Worm (Caenorhabditis elegans) whole organism, L3 larva: ENCODE results near the gene srh-291.

ENCODE experiments used
- ZK546.5 ChIP-seq: sonication (generic microtip); optimal IDR thresholded peaks from 2 replicates; lab custom pipeline; 2017; ENCODE audit warnings: missing biosample characterization, missing genetic modification characterization
- aly-2 ChIP-seq: fragments of 150-350 bp; optimal IDR thresholded peaks from 2 replicates; lab custom pipeline; 2014; ENCODE audit warnings: missing biosample characterization, missing genetic modification characterization
- ceh-16 ChIP-seq: sonication (generic microtip); optimal IDR thresholded peaks from 2 replicates; lab custom pipeline; 2017; ENCODE audit warnings: missing biosample characterization, missing genetic modification characterization
- ceh-28 ChIP-seq: fragments of 150-350 bp; optimal IDR thresholded peaks from 2 replicates; lab custom pipeline; 2014; ENCODE audit warnings: missing biosample characterization, missing genetic modification reagents, missing genetic modification characterization
- ceh-82 ChIP-seq: fragments of 150-350 bp; optimal IDR thresholded peaks from 2 replicates; lab custom pipeline; 2014; ENCODE audit warnings: missing biosample characterization, missing genetic modification characterization
- daf-12 ChIP-seq: fragments of 150-350 bp; optimal IDR thresholded peaks from 2 replicates; lab custom pipeline; 2014; ENCODE audit warnings: missing biosample characterization, missing genetic modification reagents, missing genetic modification characterization
- elt-1 ChIP-seq: fragments of 150-350 bp; optimal IDR thresholded peaks from 2 replicates; lab custom pipeline; 2014; ENCODE audit warnings: missing biosample characterization, missing genetic modification characterization
- elt-3 ChIP-seq, 3 experiments: fragments of 150-350 bp in 1 of 3; sonication (generic microtip) in 2 of 3; optimal IDR thresholded peaks; 2 replicates in 2 of 3; 4 replicates in 1 of 3; lab custom pipeline; 2014 to 2017; ENCODE audit warnings: missing biosample characterization in 3 of 3, missing genetic modification characterization in 3 of 3
- eor-1 ChIP-seq, 2 experiments: fragments of 150-350 bp; optimal IDR thresholded peaks; 2 replicates each; lab custom pipeline; 2014 to 2018; ENCODE audit warnings: missing biosample characterization in 2 of 2, missing genetic modification characterization in 2 of 2
- fkh-2 ChIP-seq: fragments of 150-350 bp; optimal IDR thresholded peaks from 2 replicates; lab custom pipeline; 2014; ENCODE audit warnings: missing biosample characterization, missing genetic modification reagents, missing genetic modification characterization
- hmg-11 ChIP-seq: sonication (generic microtip); optimal IDR thresholded peaks from 2 replicates; lab custom pipeline; 2016; ENCODE audit warnings: missing genetic modification characterization, missing compliant biosample characterization
- jun-1 ChIP-seq: fragments of 150-350 bp; optimal IDR thresholded peaks from 2 replicates; lab custom pipeline; 2014; ENCODE audit warnings: missing biosample characterization, missing genetic modification reagents, missing genetic modification characterization
- lin-39 ChIP-seq: fragments of 150-350 bp; optimal IDR thresholded peaks from 2 replicates; lab custom pipeline; 2018; ENCODE audit warnings: missing biosample characterization, missing genetic modification reagents, missing genetic modification characterization
- mdl-1 ChIP-seq: fragments of 150-350 bp; optimal IDR thresholded peaks from 2 replicates; lab custom pipeline; 2014; ENCODE audit warnings: missing biosample characterization, missing genetic modification characterization
- mml-1 ChIP-seq: fragments of 150-350 bp; sonication (generic microtip); optimal IDR thresholded peaks from 3 replicates; lab custom pipeline; 2014; ENCODE audit warnings: missing biosample characterization, missing genetic modification characterization
- nfya-1 ChIP-seq: sonication (generic microtip); optimal IDR thresholded peaks from 2 replicates; lab custom pipeline; 2017; ENCODE audit warnings: missing genetic modification characterization, mild to moderate bottlenecking, missing compliant biosample characterization, antibody characterized with exemption, moderate library complexity; ENCODE audit not compliant: insufficient read depth
- nhr-11 ChIP-seq: fragments of 150-350 bp; optimal IDR thresholded peaks from 2 replicates; lab custom pipeline; 2014; ENCODE audit warnings: missing biosample characterization, missing genetic modification characterization
- nhr-12 ChIP-seq: fragments of 150-350 bp; optimal IDR thresholded peaks from 2 replicates; lab custom pipeline; 2014; ENCODE audit warnings: missing biosample characterization, missing genetic modification characterization
- nhr-23 ChIP-seq: fragments of 150-350 bp; optimal IDR thresholded peaks from 2 replicates; lab custom pipeline; 2014; ENCODE audit warnings: missing biosample characterization, missing genetic modification reagents, missing genetic modification characterization
- nhr-237 ChIP-seq: fragments of 150-350 bp; optimal IDR thresholded peaks from 2 replicates; lab custom pipeline; 2014; ENCODE audit warnings: missing biosample characterization, missing genetic modification characterization
- nhr-28 ChIP-seq: fragments of 150-350 bp; optimal IDR thresholded peaks from 2 replicates; lab custom pipeline; 2014; ENCODE audit warnings: missing biosample characterization, missing genetic modification characterization
- nhr-67 ChIP-seq: fragments of 150-350 bp; optimal IDR thresholded peaks from 2 replicates; lab custom pipeline; 2014; ENCODE audit warnings: missing biosample characterization, missing genetic modification characterization
- nhr-76 ChIP-seq: fragments of 150-350 bp; sonication (generic microtip); optimal IDR thresholded peaks from 5 replicates; lab custom pipeline; 2014; ENCODE audit warnings: missing biosample characterization, missing genetic modification characterization
- nhr-77 ChIP-seq: fragments of 150-350 bp; optimal IDR thresholded peaks from 2 replicates; lab custom pipeline; 2014; ENCODE audit warnings: missing biosample characterization, missing genetic modification characterization
- pqm-1 ChIP-seq: fragments of 150-350 bp; optimal IDR thresholded peaks from 2 replicates; lab custom pipeline; 2017; ENCODE audit warnings: missing biosample characterization, missing genetic modification characterization, inconsistent platforms
- sea-2 ChIP-seq: fragments of 150-350 bp; sonication (generic microtip); optimal IDR thresholded peaks from 4 replicates; lab custom pipeline; 2014; ENCODE audit warnings: missing biosample characterization, missing genetic modification reagents, missing genetic modification characterization
- skn-1 ChIP-seq: fragments of 150-350 bp; optimal IDR thresholded peaks from 2 replicates; lab custom pipeline; 2014; ENCODE audit warnings: missing biosample characterization, missing genetic modification characterization
- snpc-4 ChIP-seq: fragments of 150-350 bp; optimal IDR thresholded peaks from 2 replicates; lab custom pipeline; 2014; ENCODE audit warnings: missing biosample characterization, missing genetic modification characterization
- tbx-2 ChIP-seq: sonication (generic microtip); optimal IDR thresholded peaks from 2 replicates; lab custom pipeline; 2016; ENCODE audit warnings: mild to moderate bottlenecking, missing genetic modification characterization, missing compliant biosample characterization
- ztf-4 ChIP-seq: fragments of 150-350 bp; optimal IDR thresholded peaks from 2 replicates; lab custom pipeline; 2014; ENCODE audit warnings: missing biosample characterization, missing genetic modification characterization

srh-291 gene

DNA sequence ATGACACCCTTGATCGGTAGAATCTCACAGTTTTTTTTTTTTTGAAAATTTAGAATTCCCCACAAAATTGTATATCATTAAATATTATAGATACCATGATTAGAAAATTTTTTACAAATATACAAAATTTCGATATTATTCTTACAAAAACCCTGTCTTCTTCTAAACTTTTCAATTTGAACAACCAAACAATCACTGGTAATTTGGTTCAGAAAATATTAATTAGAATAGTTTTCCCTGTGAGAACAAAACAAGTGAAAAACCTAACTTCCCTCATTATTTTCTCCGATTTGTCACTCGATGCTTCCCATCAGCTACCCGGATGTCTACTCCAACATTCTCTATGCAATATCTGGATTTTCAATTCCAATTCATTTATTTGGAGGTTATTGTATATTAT is 4.6 kb downstream of the srh-291 start, which contains the start of gene srh-296:
Gene srh-296 (plus strand): TSS at position 301 of the 400 bp plus-strand sequence.
- no peak for TF ChIP-seq ZK546.5 (tag; lab: Kevin White, UChicago)

DNA sequence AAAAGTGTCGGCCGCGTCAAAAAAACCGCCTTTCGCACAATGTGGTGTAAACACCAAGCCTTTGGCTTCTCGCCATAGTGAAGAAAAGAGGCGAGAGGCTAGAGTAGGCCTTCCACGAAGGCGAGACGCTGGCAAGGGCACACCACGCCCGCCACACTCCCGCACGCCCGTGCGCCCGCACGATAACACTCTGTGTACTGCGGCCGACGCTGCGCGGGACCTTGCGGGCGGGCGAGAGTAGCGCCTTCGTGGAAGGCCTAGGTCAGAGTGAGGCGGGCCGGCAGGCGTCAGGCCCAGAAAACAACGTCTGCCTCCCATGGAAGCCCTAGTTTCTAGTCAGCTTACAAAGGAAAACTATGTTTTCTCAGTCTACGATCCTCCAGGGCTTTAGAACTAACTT is 6.7 kb downstream of the srh-291 start:
- no peak for TF ChIP-seq nhr-76 (tag; lab: Kevin White, UChicago)

DNA sequence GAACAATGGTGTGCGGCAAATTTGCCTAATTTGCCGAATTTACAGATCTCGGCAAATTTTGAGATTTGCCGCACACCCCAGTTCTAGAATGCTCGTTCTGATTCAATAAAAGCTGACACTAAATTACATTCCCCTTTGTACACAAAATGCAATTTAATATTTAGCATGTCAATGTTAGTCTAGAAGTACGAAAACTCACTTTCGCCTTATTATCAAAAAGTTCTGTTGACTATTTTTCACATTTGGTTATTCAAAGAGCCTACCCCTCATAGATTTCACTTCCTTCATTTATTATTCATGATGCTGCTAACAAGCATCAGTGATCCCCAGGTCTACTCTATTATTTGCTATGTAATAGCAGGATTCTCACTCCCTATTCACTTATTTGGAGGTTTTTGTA is 13.1 kb downstream of the srh-291 start, which contains the start of gene srh-298:
Gene srh-298 (plus strand): TSS at position 301 of the 400 bp plus-strand sequence.
- no peak for TF ChIP-seq ceh-82 (tag; lab: Kevin White, UChicago)
- no peak for TF ChIP-seq mml-1 (tag; lab: Kevin White, UChicago)
- no peak for TF ChIP-seq nhr-12 (tag; lab: Kevin White, UChicago)
- TF ChIP-seq nhr-11 (tag; lab: Kevin White, UChicago): no peak
- no peak for TF ChIP-seq mdl-1 (tag; lab: Kevin White, UChicago)
- no peak for TF ChIP-seq nhr-237
- no peak for TF ChIP-seq snpc-4 (tag; lab: Kevin White, UChicago)
- no peak for TF ChIP-seq elt-3 (tag; optimal IDR thresholded peaks at IDR 0.05; lab: Kevin White, UChicago)
- TF ChIP-seq aly-2 (tag; lab: Kevin White, UChicago): no peak
- TF ChIP-seq ztf-4 (tag; lab: Kevin White, UChicago): no peak
- no peak for TF ChIP-seq hmg-11 (tag; lab: Kevin White, UChicago)

DNA sequence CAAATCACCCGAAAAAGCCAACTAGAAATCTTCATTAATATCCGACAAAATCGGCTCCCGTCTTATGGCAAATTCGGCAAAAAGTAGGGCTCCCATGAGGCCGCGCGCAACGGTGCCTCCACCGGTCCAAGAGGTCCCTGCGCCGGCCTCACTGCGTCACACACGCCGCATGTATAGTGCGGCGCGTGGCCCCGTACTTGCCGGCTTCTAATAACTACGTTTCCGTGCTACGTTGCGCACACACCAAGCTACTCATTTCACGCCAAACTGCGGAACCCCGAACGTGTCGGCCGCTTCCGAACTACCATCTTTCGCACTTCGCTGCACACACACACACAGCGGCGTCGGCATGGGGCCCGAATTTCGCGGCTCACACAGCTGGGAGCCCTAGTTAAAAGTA is 14.3 kb downstream of the srh-291 start:
- TF ChIP-seq nhr-11 (tag; lab: Kevin White, UChicago) (no peak), nfya-1 (tag; lab: Kevin White, UChicago) (no peak), nhr-23 (tag; lab: Kevin White, UChicago) (no peak), ceh-16 (tag; lab: Kevin White, UChicago) (no peak), tbx-2 (tag; lab: Kevin White, UChicago) (no peak), nhr-67 (tag; lab: Kevin White, UChicago) (no peak)

DNA sequence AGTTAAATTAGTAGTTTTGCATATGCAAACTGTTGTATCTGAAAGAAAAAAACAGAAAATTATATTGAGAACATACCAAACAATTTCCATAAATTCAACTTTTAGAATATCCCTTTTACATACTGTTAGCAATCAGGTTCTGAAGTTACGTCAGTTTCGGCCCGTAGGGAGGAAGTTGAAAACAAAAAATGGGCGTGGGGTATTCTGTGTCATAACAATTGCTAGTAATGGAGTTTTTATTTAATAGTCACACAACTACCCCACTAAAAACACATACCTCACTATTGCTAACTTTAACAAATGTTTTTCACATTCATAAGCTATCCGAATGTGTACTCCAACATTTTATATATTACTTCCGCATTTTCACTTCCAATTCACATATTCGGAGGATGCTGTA is 16.4 kb downstream of the srh-291 start, which contains the start of gene srh-300:
Gene srh-300 (plus strand): TSS at position 301 of the 400 bp plus-strand sequence.
- no peak for TF ChIP-seq hmg-11 (tag; lab: Kevin White, UChicago)
- no peak for TF ChIP-seq fkh-2 (tag; lab: Kevin White, UChicago)
- no peak for TF ChIP-seq nhr-67 (tag; lab: Kevin White, UChicago)
- no peak for TF ChIP-seq ceh-28 (tag; lab: Kevin White, UChicago)
- TF ChIP-seq mml-1 (tag; lab: Kevin White, UChicago): no peak

DNA sequence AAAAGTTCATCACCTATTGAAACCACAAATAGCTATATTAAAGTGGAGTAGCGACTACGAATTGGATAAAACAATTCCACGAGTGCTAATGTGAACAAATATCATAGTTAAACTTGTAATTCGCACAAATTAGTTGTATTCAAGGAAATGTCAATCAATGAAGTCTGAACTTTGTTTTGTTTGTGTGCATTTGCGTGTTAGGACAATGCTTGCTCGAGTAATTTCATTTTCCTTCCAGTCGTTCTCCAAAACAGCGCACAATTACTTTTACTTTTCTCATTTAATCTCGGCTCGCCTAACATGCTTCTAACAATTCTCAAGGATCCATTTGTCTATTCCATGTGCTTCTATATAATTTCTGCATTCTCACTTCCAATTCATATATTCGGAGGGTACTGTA is 19.2 kb downstream of the srh-291 start, which contains the start of gene srh-301:
Gene srh-301 (plus strand): TSS at position 301 of the 400 bp plus-strand sequence.
- no peak for TF ChIP-seq eor-1 (tag; optimal IDR thresholded peaks at IDR 0.05; lab: Kevin White, UChicago)
- TF ChIP-seq mml-1 (tag; lab: Kevin White, UChicago): no peak
- no peak for TF ChIP-seq sea-2 (GFP tag; lab: Kevin White, UChicago)
- no peak for TF ChIP-seq jun-1 (tag; lab: Kevin White, UChicago)
- TF ChIP-seq pqm-1 (tag; lab: Kevin White, UChicago): no peak
- no peak for TF ChIP-seq lin-39 (tag; lab: Kevin White, UChicago)
- no peak for TF ChIP-seq ceh-16 (tag; lab: Kevin White, UChicago)
- TF ChIP-seq ztf-4 (tag; lab: Kevin White, UChicago): no peak
- TF ChIP-seq nhr-77 (tag; lab: Kevin White, UChicago): no peak
- TF ChIP-seq elt-1 (tag; lab: Kevin White, UChicago): no peak
- no peak for TF ChIP-seq nhr-28
- TF ChIP-seq nfya-1 (tag; lab: Kevin White, UChicago): no peak
- no peak for TF ChIP-seq skn-1 (tag; lab: Kevin White, UChicago)
- TF ChIP-seq ZK546.5 (tag; lab: Kevin White, UChicago): no peak
- TF ChIP-seq daf-12 (tag; lab: Kevin White, UChicago): no peak
